Worm (Caenorhabditis elegans) whole organism, mixed stage, embryonic: Measurements from ENCODE around the gene rrp-8.

ENCODE experiments used
- M03D4.4 ChIP-seq: sonication (generic microtip); optimal IDR thresholded peaks from 2 replicates; lab custom pipeline; 2017; ENCODE audit warnings: mild to moderate bottlenecking, missing genetic modification characterization, missing compliant biosample characterization
- bed-3 ChIP-seq: fragments of 200-800 bp; sonication (Bioruptor generic); optimal IDR thresholded peaks from 3 replicates; lab custom pipeline; 2018; ENCODE audit warnings: mild to moderate bottlenecking, missing genetic modification characterization, moderate library complexity, missing compliant biosample characterization
- blmp-1 ChIP-seq: fragments of 150-350 bp; optimal IDR thresholded peaks from 2 replicates; lab custom pipeline; 2014; ENCODE audit warnings: missing biosample characterization, missing genetic modification characterization
- ceh-39 ChIP-seq: fragments of 150-350 bp; optimal IDR thresholded peaks from 2 replicates; lab custom pipeline; 2014; ENCODE audit warnings: missing biosample characterization, missing genetic modification characterization
- ceh-43 ChIP-seq: fragments of 200-800 bp; sonication (Bioruptor generic); optimal IDR thresholded peaks from 2 replicates; lab custom pipeline; 2018; ENCODE audit warnings: mild to moderate bottlenecking, missing genetic modification characterization, moderate library complexity, missing compliant biosample characterization
- ces-1 ChIP-seq: fragments of 150-350 bp; optimal IDR thresholded peaks from 2 replicates; lab custom pipeline; 2014; ENCODE audit warnings: missing biosample characterization, missing genetic modification reagents, missing genetic modification characterization
- cnd-1 ChIP-seq: fragments of 200-800 bp; sonication (Bioruptor generic); optimal IDR thresholded peaks from 2 replicates; lab custom pipeline; 2018; ENCODE audit warnings: mild to moderate bottlenecking, missing genetic modification characterization, missing compliant biosample characterization
- drap-1 ChIP-seq: fragments of 200-800 bp; sonication (Bioruptor generic); optimal IDR thresholded peaks from 3 replicates; lab custom pipeline; 2018; ENCODE audit warnings: mild to moderate bottlenecking, missing genetic modification characterization, missing compliant biosample characterization
- elt-3 ChIP-seq: fragments of 150-350 bp; optimal IDR thresholded peaks from 2 replicates; lab custom pipeline; 2014; ENCODE audit warnings: missing biosample characterization, missing genetic modification characterization
- hlh-1 ChIP-seq: fragments of 150-350 bp; optimal IDR thresholded peaks from 2 replicates; lab custom pipeline; 2014; ENCODE audit warnings: missing biosample characterization, missing genetic modification reagents, missing genetic modification characterization
- lin-13 ChIP-seq: fragments of 150-350 bp; optimal IDR thresholded peaks from 2 replicates; lab custom pipeline; 2014; ENCODE audit warnings: missing biosample characterization, missing genetic modification characterization
- lin-32 ChIP-seq: fragments of 200-800 bp; sonication (Bioruptor generic); optimal IDR thresholded peaks from 2 replicates; lab custom pipeline; 2018; ENCODE audit warnings: mild to moderate bottlenecking, missing genetic modification characterization, missing compliant biosample characterization
- lsy-2 ChIP-seq: fragments of 150-350 bp; optimal IDR thresholded peaks from 2 replicates; lab custom pipeline; 2014; ENCODE audit warnings: missing biosample characterization, missing genetic modification characterization
- mep-1 ChIP-seq: fragments of 150-350 bp; optimal IDR thresholded peaks from 2 replicates; lab custom pipeline; 2017; ENCODE audit warnings: missing biosample characterization, missing genetic modification reagents, missing genetic modification characterization, inconsistent platforms
- nhr-12 ChIP-seq: fragments of 150-350 bp; optimal IDR thresholded peaks from 2 replicates; lab custom pipeline; 2014; ENCODE audit warnings: missing biosample characterization, missing genetic modification characterization
- nhr-2 ChIP-seq: fragments of 150-350 bp; optimal IDR thresholded peaks from 2 replicates; lab custom pipeline; 2014; ENCODE audit warnings: missing biosample characterization, missing genetic modification characterization
- nhr-237 ChIP-seq: fragments of 150-350 bp; optimal IDR thresholded peaks from 2 replicates; lab custom pipeline; 2014; ENCODE audit warnings: missing biosample characterization, missing genetic modification characterization
- nhr-76 ChIP-seq: sonication (generic microtip); optimal IDR thresholded peaks from 2 replicates; lab custom pipeline; 2017; ENCODE audit warnings: missing biosample characterization, missing genetic modification characterization
- pha-4 ChIP-seq: fragments of 150-350 bp; optimal IDR thresholded peaks from 2 replicates; lab custom pipeline; 2018; ENCODE audit warnings: missing biosample characterization, missing genetic modification reagents, missing genetic modification characterization
- sem-2 ChIP-seq: fragments of 200-800 bp; sonication (Bioruptor generic); optimal IDR thresholded peaks from 2 replicates; lab custom pipeline; 2018; ENCODE audit warnings: mild to moderate bottlenecking, missing genetic modification characterization, missing compliant biosample characterization
- snpc-4 ChIP-seq: fragments of 150-350 bp; optimal IDR thresholded peaks from 2 replicates; lab custom pipeline; 2014; ENCODE audit warnings: missing biosample characterization, missing genetic modification characterization
- sptf-1 ChIP-seq: sonication (generic microtip); optimal IDR thresholded peaks from 2 replicates; lab custom pipeline; 2017; ENCODE audit warnings: mild to moderate bottlenecking, missing genetic modification characterization, moderate library complexity, missing compliant biosample characterization
- tbx-8 ChIP-seq: fragments of 200-800 bp; sonication (Bioruptor generic); optimal IDR thresholded peaks from 2 replicates; lab custom pipeline; 2018; ENCODE audit warnings: mild to moderate bottlenecking, missing genetic modification characterization, moderate library complexity, missing compliant biosample characterization
- unc-120 ChIP-seq: sonication (generic microtip); optimal IDR thresholded peaks from 2 replicates; lab custom pipeline; 2017; ENCODE audit warnings: missing genetic modification characterization, missing compliant biosample characterization; ENCODE audit not compliant: poor library complexity, severe bottlenecking
- unc-39 ChIP-seq: fragments of 150-350 bp; optimal IDR thresholded peaks from 2 replicates; lab custom pipeline; 2014; ENCODE audit warnings: missing biosample characterization, missing genetic modification characterization
- unc-62 ChIP-seq: fragments of 150-350 bp; optimal IDR thresholded peaks from 2 replicates; lab custom pipeline; 2014; ENCODE audit warnings: missing biosample characterization, missing genetic modification reagents, missing genetic modification characterization
- ztf-11 ChIP-seq: fragments of 150-350 bp; optimal IDR thresholded peaks from 2 replicates; lab custom pipeline; 2014; ENCODE audit warnings: missing biosample characterization, missing genetic modification characterization

Gene rrp-8

DNA sequence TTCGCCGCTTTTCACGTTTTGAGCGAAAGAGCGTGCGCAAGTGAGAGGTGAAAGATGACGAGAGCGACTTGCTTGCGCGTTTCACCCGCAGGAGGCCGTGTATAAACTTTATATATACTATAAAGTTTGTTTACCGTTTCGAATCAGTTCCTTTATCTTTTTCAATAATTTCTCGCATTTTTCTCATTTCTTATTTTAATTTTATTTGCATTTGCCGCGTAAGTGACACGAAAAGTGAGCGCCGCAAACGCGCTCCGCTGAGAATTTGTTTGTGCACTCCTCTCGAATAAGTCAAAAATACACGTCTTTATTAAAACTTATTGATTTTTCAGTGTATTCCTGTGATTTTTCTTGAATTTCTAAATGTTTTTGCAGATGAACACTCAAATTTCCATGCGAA is 47.3 kb downstream of the rrp-8 start, which contains the start of gene mrpl-55:
TSS of gene mrpl-55 (plus strand) at position 364 of the 400 bp plus-strand sequence.
- TF ChIP-seq nhr-2 (tag; lab: Kevin White, UChicago), result no peak
- no peak for TF ChIP-seq unc-39 (tag; lab: Kevin White, UChicago)
- no peak for TF ChIP-seq nhr-12 (tag; lab: Kevin White, UChicago)
- peak; percentile 82 for TF ChIP-seq ces-1 (GFP tag; lab: Kevin White, UChicago)
- no peak for TF ChIP-seq ztf-11 (tag; lab: Kevin White, UChicago)
- TF ChIP-seq lin-13 (tag; lab: Kevin White, UChicago), result peak; percentile 74
- TF ChIP-seq blmp-1 (tag; lab: Kevin White, UChicago), result no peak
- peak; percentile 31 for TF ChIP-seq cnd-1 (tag; lab: Kevin White, UChicago)
- no peak for TF ChIP-seq lin-32
- peak; percentile 94 for TF ChIP-seq mep-1 (tag; lab: Kevin White, UChicago)
- TF ChIP-seq bed-3 (GFP tag; lab: Kevin White, UChicago), result no peak
- peak; percentile 64 for TF ChIP-seq sptf-1
- TF ChIP-seq nhr-237 (tag; lab: Kevin White, UChicago), result peak; percentile 80
- peak; percentile 53 for TF ChIP-seq ceh-39 (tag; lab: Kevin White, UChicago)
- peak; percentile 79 for TF ChIP-seq lsy-2 (tag; lab: Kevin White, UChicago)
- peak; percentile 58 for TF ChIP-seq pha-4

DNA sequence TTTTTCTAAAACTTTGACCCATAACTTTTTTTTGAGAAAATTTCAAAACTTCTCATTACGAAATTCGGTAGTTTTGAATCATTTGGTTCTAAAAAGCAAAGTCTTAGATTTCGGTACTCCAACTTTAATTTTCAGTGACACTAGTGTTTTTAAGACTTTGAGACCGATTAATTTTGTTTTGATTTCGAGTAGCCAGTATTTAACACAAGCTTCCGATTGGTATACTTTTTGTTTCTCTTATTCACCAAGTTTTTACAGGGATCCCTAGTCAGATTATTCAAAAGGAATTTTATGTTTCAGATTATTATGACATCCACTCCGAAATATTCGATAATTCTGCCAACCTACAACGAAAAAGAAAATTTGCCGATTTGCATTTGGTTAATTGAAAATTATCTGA is 49.0 kb downstream of the rrp-8 start, which contains the start of gene dpm-1:
TSS of gene dpm-1 (plus strand) at position 301 of the 400 bp plus-strand sequence.
- TF ChIP-seq sem-2 (no peak), cnd-1 (tag; lab: Kevin White, UChicago) (no peak), nhr-76 (no peak), bed-3 (GFP tag; lab: Kevin White, UChicago) (no peak), ceh-39 (tag; lab: Kevin White, UChicago) (no peak), ceh-43 (no peak), unc-62 (GFP tag; lab: Kevin White, UChicago) (no peak), unc-39 (tag; lab: Kevin White, UChicago) (no peak), unc-120 (tag; lab: Kevin White, UChicago) (no peak), M03D4.4 (tag; lab: Kevin White, UChicago) (no peak), mep-1 (tag; lab: Kevin White, UChicago) (no peak), lin-32 (no peak), lin-13 (tag; lab: Kevin White, UChicago) (no peak), elt-3 (no peak), tbx-8 (GFP tag; lab: Kevin White, UChicago) (no peak), snpc-4 (no peak), drap-1 (GFP tag; lab: Kevin White, UChicago) (no peak), hlh-1 (tag; lab: Kevin White, UChicago) (no peak)
